Worm (Caenorhabditis elegans) whole organism, mixed stage, embryonic: ENCODE results near the gene F40E10.5.

Source experiments
- mab-5 ChIP-seq: fragments of 150-350 bp; optimal IDR thresholded peaks from 2 replicates; lab custom pipeline; 2014; ENCODE audit warnings: missing biosample characterization, missing genetic modification characterization
- nhr-2 ChIP-seq: fragments of 150-350 bp; optimal IDR thresholded peaks from 2 replicates; lab custom pipeline; 2014; ENCODE audit warnings: missing biosample characterization, missing genetic modification characterization
- tbx-8 ChIP-seq: fragments of 200-800 bp; sonication (Bioruptor generic); optimal IDR thresholded peaks from 2 replicates; lab custom pipeline; 2018; ENCODE audit warnings: mild to moderate bottlenecking, missing genetic modification characterization, moderate library complexity, missing compliant biosample characterization

F40E10.5 gene

DNA sequence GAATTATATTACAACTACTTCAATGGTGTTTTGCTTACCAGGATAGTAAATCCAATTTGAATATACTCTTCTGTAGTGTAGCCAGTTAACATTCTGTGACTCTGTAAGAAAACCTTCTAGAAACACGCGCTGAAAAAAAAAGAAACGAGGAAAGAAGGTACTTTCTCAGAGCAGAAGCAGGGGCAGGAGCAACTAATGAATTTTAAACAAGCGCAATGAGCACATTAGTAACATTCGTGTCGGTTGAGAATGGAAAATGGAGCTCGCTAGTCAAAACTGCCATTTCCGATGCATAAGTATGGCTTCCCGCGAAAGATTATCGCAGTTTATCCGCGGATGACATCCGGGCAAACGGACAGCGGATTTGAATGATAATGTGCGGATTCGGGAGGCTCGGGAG, 50.3 kb downstream of the F40E10.5 start, which contains the start of gene C05G5.3:
Gene C05G5.3, minus strand, starts transcription at position 101 of the 400 bp plus-strand sequence.
- TF ChIP-seq tbx-8 (no peak), nhr-2 (tag; lab: Kevin White, UChicago) (no peak), mab-5 (tag; lab: Kevin White, UChicago) (no peak)
